Fruit fly (Drosophila melanogaster) whole organism, embryonic: ENCODE measurements around the gene Mpcp2.

Experiments used
- Abd-B ChIP-seq: fragments of 200-800 bp; sonication (Bioruptor generic); optimal IDR thresholded peaks from 2 replicates; lab custom pipeline; 2018; ENCODE audit warnings: missing biosample characterization, mild to moderate bottlenecking, missing genetic modification characterization, moderate library complexity
- CG10431 ChIP-seq: fragments of 200-800 bp; sonication (Bioruptor generic); optimal IDR thresholded peaks from 3 replicates; lab custom pipeline; 2018; ENCODE audit warnings: missing biosample characterization, mild to moderate bottlenecking, missing genetic modification characterization
- CG11085 ChIP-seq: fragments of 200-800 bp; sonication (Bioruptor generic); IDR thresholded peaks from 2 replicates; pipeline ENCODE4 v1.3.6; 2022; ENCODE audit warnings: missing biosample characterization, missing genetic modification characterization
- CG11696 ChIP-seq: fragments of 200-800 bp; sonication (Bioruptor generic); IDR thresholded peaks from 2 replicates; pipeline ENCODE4 v1.3.6; 2022; ENCODE audit warnings: missing biosample characterization, missing genetic modification characterization
- CG12155 ChIP-seq: fragments of 200-800 bp; sonication (Bioruptor generic); optimal IDR thresholded peaks from 3 replicates; lab custom pipeline; 2016; ENCODE audit warnings: missing biosample characterization, missing genetic modification characterization
- CG12219 ChIP-seq: fragments of 200-800 bp; sonication (Bioruptor generic); optimal IDR thresholded peaks from 3 replicates; lab custom pipeline; 2018; ENCODE audit warnings: missing biosample characterization, mild to moderate bottlenecking, missing genetic modification characterization
- CG12236 ChIP-seq: fragments of 200-800 bp; sonication (Bioruptor generic); optimal IDR thresholded peaks from 2 replicates; lab custom pipeline; 2016; ENCODE audit warnings: missing biosample characterization, missing genetic modification characterization
- CG14860 ChIP-seq: fragments of 200-800 bp; sonication (Bioruptor generic); IDR thresholded peaks from 3 replicates; pipeline ENCODE4 v1.3.6; 2022; ENCODE audit warnings: missing biosample characterization, missing genetic modification characterization; ENCODE audit not compliant: partially characterized antibody
- CG1602 ChIP-seq: fragments of 200-800 bp; sonication (Bioruptor generic); optimal IDR thresholded peaks from 3 replicates; lab custom pipeline; 2016; ENCODE audit warnings: missing biosample characterization, missing genetic modification characterization
- CG17186 ChIP-seq: fragments of 200-800 bp; sonication (Bioruptor generic); optimal IDR thresholded peaks from 3 replicates; lab custom pipeline; 2017; ENCODE audit warnings: missing biosample characterization, missing genetic modification reagents, missing genetic modification characterization
- CG17359 ChIP-seq: fragments of 200-800 bp; sonication (Bioruptor generic); optimal IDR thresholded peaks from 3 replicates; lab custom pipeline; 2018; ENCODE audit warnings: missing biosample characterization, mild to moderate bottlenecking, missing genetic modification characterization, moderate library complexity
- CG17361 ChIP-seq: fragments of 200-800 bp; sonication (Bioruptor generic); IDR thresholded peaks from 3 replicates; pipeline ENCODE4 v1.3.6; 2022; ENCODE audit warnings: missing biosample characterization, missing genetic modification characterization
- CG17829 ChIP-seq: fragments of 200-800 bp; optimal IDR thresholded peaks from 2 replicates; lab custom pipeline; 2019; ENCODE audit warnings: missing biosample characterization, mild to moderate bottlenecking, missing genetic modification characterization, moderate library complexity
- CG17912 ChIP-seq: fragments of 200-800 bp; sonication (Bioruptor generic); optimal IDR thresholded peaks from 2 replicates; lab custom pipeline; 2018; ENCODE audit warnings: missing biosample characterization, mild to moderate bottlenecking, missing genetic modification characterization
- CG2129 ChIP-seq: fragments of 200-800 bp; sonication (Bioruptor generic); IDR thresholded peaks from 2 replicates; pipeline ENCODE4 v1.3.6; 2022; ENCODE audit warnings: missing biosample characterization, missing genetic modification characterization; ENCODE audit not compliant: partially characterized antibody
- CG2889 ChIP-seq: fragments of 200-800 bp; sonication (Bioruptor generic); IDR thresholded peaks from 3 replicates; pipeline ENCODE4 v1.3.6; 2022; ENCODE audit warnings: missing biosample characterization, missing genetic modification characterization
- CG4404 ChIP-seq: fragments of 200-800 bp; sonication (Bioruptor generic); IDR thresholded peaks from 2 replicates; pipeline ENCODE4 v1.3.6; 2022; ENCODE audit warnings: missing biosample characterization, missing genetic modification characterization
- CG4820 ChIP-seq: fragments of 200-800 bp; sonication (Bioruptor generic); optimal IDR thresholded peaks from 3 replicates; lab custom pipeline; 2016; ENCODE audit warnings: missing biosample characterization, missing genetic modification characterization
- CG6272 ChIP-seq: fragments of 200-800 bp; sonication (Bioruptor generic); IDR thresholded peaks from 2 replicates; pipeline ENCODE4 v1.3.6; 2022; ENCODE audit warnings: missing biosample characterization, missing genetic modification characterization
- CG6689 ChIP-seq: fragments of 200-800 bp; sonication (Bioruptor generic); IDR thresholded peaks from 2 replicates; pipeline ENCODE4 v1.3.6; 2022; ENCODE audit warnings: missing biosample characterization, missing genetic modification characterization
- CG7357 ChIP-seq: fragments of 200-800 bp; sonication (Bioruptor generic); IDR thresholded peaks from 3 replicates; pipeline ENCODE4 v1.3.6; 2022; ENCODE audit warnings: missing biosample characterization, missing genetic modification characterization
- CG7987 ChIP-seq: fragments of 200-800 bp; sonication (Bioruptor generic); optimal IDR thresholded peaks from 2 replicates; lab custom pipeline; 2018; ENCODE audit warnings: missing biosample characterization, mild to moderate bottlenecking, missing genetic modification characterization, moderate library complexity
- CG8478 ChIP-seq: fragments of >200 bp; optimal IDR thresholded peaks from 2 replicates; lab custom pipeline; 2018
- D19A ChIP-seq: fragments of 200-800 bp; optimal IDR thresholded peaks from 3 replicates; lab custom pipeline; 2019; ENCODE audit warnings: missing biosample characterization, mild to moderate bottlenecking, missing genetic modification characterization, moderate library complexity
- Elba2 ChIP-seq: fragments of 200-800 bp; sonication (Bioruptor generic); optimal IDR thresholded peaks from 3 replicates; lab custom pipeline; 2016; ENCODE audit warnings: missing biosample characterization, missing genetic modification characterization
- Fer1 ChIP-seq: fragments of 200-800 bp; sonication (Bioruptor generic); optimal IDR thresholded peaks from 2 replicates; lab custom pipeline; 2017; ENCODE audit warnings: missing biosample characterization, mild to moderate bottlenecking, missing genetic modification characterization
- Fer3 ChIP-seq: fragments of 200-800 bp; sonication (Bioruptor generic); optimal IDR thresholded peaks from 2 replicates; lab custom pipeline; 2018; ENCODE audit warnings: missing biosample characterization, mild to moderate bottlenecking, missing genetic modification characterization, moderate library complexity
- HLH4C ChIP-seq: fragments of 200-800 bp; sonication (Bioruptor generic); IDR thresholded peaks from 3 replicates; pipeline ENCODE4 v1.3.6; 2022; ENCODE audit warnings: missing biosample characterization, missing genetic modification characterization; ENCODE audit not compliant: partially characterized antibody
- Hey ChIP-seq: fragments of 200-800 bp; sonication (Bioruptor generic); optimal IDR thresholded peaks from 3 replicates; lab custom pipeline; 2018; ENCODE audit warnings: missing biosample characterization, mild to moderate bottlenecking, missing genetic modification characterization
- NFAT ChIP-seq: fragments of 200-800 bp; sonication (Bioruptor generic); IDR thresholded peaks from 2 replicates; pipeline ENCODE4 v1.3.6; 2022; ENCODE audit warnings: missing biosample characterization, missing genetic modification characterization
- NK7.1 ChIP-seq: fragments of 200-800 bp; sonication (Bioruptor generic); optimal IDR thresholded peaks from 3 replicates; lab custom pipeline; 2016; ENCODE audit warnings: missing biosample characterization, missing genetic modification characterization
- NfI ChIP-seq: fragments of 200-800 bp; sonication (Bioruptor generic); optimal IDR thresholded peaks from 3 replicates; lab custom pipeline; 2018; ENCODE audit warnings: missing biosample characterization, mild to moderate bottlenecking, missing genetic modification characterization, moderate library complexity
- Ssrp ChIP-seq: fragments of 200-800 bp; sonication (Bioruptor generic); optimal IDR thresholded peaks from 2 replicates; lab custom pipeline; 2018; ENCODE audit warnings: missing biosample characterization, mild to moderate bottlenecking, missing genetic modification characterization, moderate library complexity
- Tbp ChIP-seq: fragments of >200 bp; optimal IDR thresholded peaks from 2 replicates; lab custom pipeline; 2018; ENCODE audit warnings: missing biosample characterization, missing genetic modification characterization
- ase ChIP-seq: fragments of 200-800 bp; sonication (Bioruptor generic); IDR thresholded peaks from 3 replicates; pipeline ENCODE4 v1.3.6; 2022; ENCODE audit warnings: missing biosample characterization, missing genetic modification characterization
- br ChIP-seq: fragments of >200 bp; optimal IDR thresholded peaks from 2 replicates; lab custom pipeline; 2017
- cas ChIP-seq: fragments of 200-800 bp; sonication (Bioruptor generic); IDR thresholded peaks from 2 replicates; pipeline ENCODE4 v1.3.6; 2022; ENCODE audit warnings: missing biosample characterization, missing genetic modification characterization
- chif ChIP-seq, 2 experiments: fragments of 200-800 bp; sonication (Bioruptor generic); optimal IDR thresholded peaks; 3 replicates each; lab custom pipeline; 2016; ENCODE audit warnings: missing biosample characterization in 2 of 2, missing genetic modification characterization in 2 of 2
- ci ChIP-seq: fragments of 200-800 bp; sonication (Bioruptor generic); IDR thresholded peaks from 3 replicates; pipeline ENCODE4 v1.3.6; 2022; ENCODE audit warnings: missing biosample characterization, missing genetic modification characterization
- disco-r ChIP-seq: fragments of 200-800 bp; sonication (Bioruptor generic); optimal IDR thresholded peaks from 2 replicates; lab custom pipeline; 2016; ENCODE audit warnings: missing biosample characterization, missing genetic modification characterization
- ewg ChIP-seq: fragments of 200-800 bp; sonication (Bioruptor generic); optimal IDR thresholded peaks from 3 replicates; lab custom pipeline; 2017; ENCODE audit warnings: mild to moderate bottlenecking, missing biosample characterization, missing genetic modification reagents, missing genetic modification characterization
- gem ChIP-seq: fragments of 200-800 bp; sonication (Bioruptor generic); optimal IDR thresholded peaks from 2 replicates; lab custom pipeline; 2019; ENCODE audit warnings: missing biosample characterization, mild to moderate bottlenecking, missing genetic modification characterization, moderate library complexity
- ind ChIP-seq: fragments of 200-800 bp; sonication (Bioruptor generic); optimal IDR thresholded peaks from 3 replicates; lab custom pipeline; 2016; ENCODE audit warnings: missing biosample characterization, missing genetic modification characterization
- kni ChIP-seq: fragments of 200-800 bp; sonication (Bioruptor generic); optimal IDR thresholded peaks from 3 replicates; lab custom pipeline; 2017; ENCODE audit warnings: mild to moderate bottlenecking, missing biosample characterization, missing genetic modification reagents, missing genetic modification characterization
- lmd ChIP-seq: fragments of 200-800 bp; sonication (Bioruptor generic); IDR thresholded peaks from 2 replicates; pipeline ENCODE4 v1.3.6; 2022; ENCODE audit warnings: missing biosample characterization, missing genetic modification characterization
- lov ChIP-seq, 2 experiments: fragments of 200-800 bp in 1 of 2; fragments of >200 bp in 1 of 2; sonication (Bioruptor generic) in 1 of 2; IDR thresholded peaks in 1 of 2; optimal IDR thresholded peaks in 1 of 2; 2 replicates in 1 of 2; 3 replicates in 1 of 2; pipeline versions ENCODE4 v1.3.6 to Lab custom; 2017 to 2022; ENCODE audit warnings: missing biosample characterization in 1 of 2, missing genetic modification characterization in 1 of 2
- odd ChIP-seq: fragments of 200-800 bp; sonication (Bioruptor generic); optimal IDR thresholded peaks from 2 replicates; lab custom pipeline; 2017; ENCODE audit warnings: missing biosample characterization, mild to moderate bottlenecking, missing genetic modification characterization
- p53 ChIP-seq: fragments of 200-800 bp; sonication (Bioruptor generic); optimal IDR thresholded peaks from 2 replicates; lab custom pipeline; 2016; ENCODE audit warnings: missing biosample characterization, missing genetic modification characterization
- pzg ChIP-seq: fragments of 200-800 bp; sonication (Bioruptor generic); optimal IDR thresholded peaks from 3 replicates; lab custom pipeline; 2018; ENCODE audit warnings: missing biosample characterization, mild to moderate bottlenecking, missing genetic modification characterization, moderate library complexity
- slbo ChIP-seq: fragments of 200-800 bp; sonication (Bioruptor generic); IDR thresholded peaks from 2 replicates; pipeline ENCODE4 v1.3.6; 2022; ENCODE audit warnings: missing biosample characterization, missing genetic modification characterization
- tgo ChIP-seq: fragments of 200-800 bp; sonication (Bioruptor generic); IDR thresholded peaks from 3 replicates; pipeline ENCODE4 v1.3.6; 2022; ENCODE audit warnings: missing biosample characterization, missing genetic modification characterization
- trem ChIP-seq: fragments of 200-800 bp; optimal IDR thresholded peaks from 3 replicates; lab custom pipeline; 2019; ENCODE audit warnings: missing biosample characterization, mild to moderate bottlenecking, missing genetic modification characterization, moderate library complexity

The Mpcp2 gene

DNA sequence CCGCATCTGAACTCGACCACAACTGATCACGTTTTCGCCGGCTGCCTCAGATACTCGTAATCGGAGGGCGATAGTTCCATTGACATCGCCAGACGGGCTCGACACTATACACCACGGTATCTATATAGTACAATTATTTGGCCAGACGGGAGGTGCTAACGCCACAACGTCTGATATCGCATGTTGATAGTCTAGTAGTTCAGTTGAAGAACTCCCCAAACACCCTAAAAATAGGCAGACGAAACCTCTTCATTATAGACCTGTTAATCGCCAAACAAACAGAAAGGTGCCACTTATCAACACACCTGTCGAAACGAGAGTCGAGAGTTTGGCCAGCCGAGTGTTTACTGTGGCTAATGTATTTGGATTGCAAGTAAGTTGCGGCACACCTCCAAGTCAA is 17.6 kb downstream of the Mpcp2 start (continued):
- peak; percentile 19 for TF ChIP-seq NK7.1 (GFP tag; lab: Kevin White, UChicago)
- TF ChIP-seq CG6689 (GFP tag; lab: Robert Waterston, UW): 0 out of 2 replicates have a peak, but pooled peaks have one; percentile 12
- TF ChIP-seq CG4404 (GFP tag; lab: Robert Waterston, UW): no peak
- TF ChIP-seq CG7987: peak; percentile 92
- TF ChIP-seq CG7357 (GFP tag; lab: Robert Waterston, UW): no peak
- TF ChIP-seq CG8478 (lab: Kevin White, UChicago): no peak
- no peak for TF ChIP-seq CG11085 (GFP tag; lab: Robert Waterston, UW)
- no peak for TF ChIP-seq NFAT (GFP tag; lab: Robert Waterston, UW)
- TF ChIP-seq lmd (GFP tag; lab: Robert Waterston, UW): no peak
- peak; percentile 63 for TF ChIP-seq CG12219 (GFP tag; lab: Kevin White, UChicago)
- TF ChIP-seq Elba2 (GFP tag; lab: Kevin White, UChicago): no peak
- TF ChIP-seq CG10431 (GFP tag; lab: Kevin White, UChicago): peak; percentile 69
- TF ChIP-seq p53 (GFP tag; lab: Kevin White, UChicago): no peak
- TF ChIP-seq Fer1 (GFP tag; lab: Kevin White, UChicago): peak; percentile 69
- TF ChIP-seq tgo (GFP tag; lab: Robert Waterston, UW): no peak
- TF ChIP-seq CG17829 (tag; lab: Kevin White, UChicago): no peak
- no peak for TF ChIP-seq disco-r (GFP tag; lab: Kevin White, UChicago)
- peak; percentile 58 for TF ChIP-seq Hey (tag; lab: Kevin White, UChicago)
- TF ChIP-seq CG11696 (GFP tag; lab: Robert Waterston, UW): no peak
- TF ChIP-seq gem (tag; lab: Kevin White, UChicago): peak; percentile 15
- no peak for TF ChIP-seq CG2889
- no peak for TF ChIP-seq Abd-B (GFP tag; lab: Kevin White, UChicago)
- TF ChIP-seq CG12236 (GFP tag; lab: Kevin White, UChicago): no peak
- TF ChIP-seq ci (GFP tag; lab: Robert Waterston, UW): no peak; the same call in 2 of the 3 replicates
- no peak for TF ChIP-seq CG17186 (GFP tag; lab: Kevin White, UChicago)
- TF ChIP-seq CG17912: peak; percentile 65
- no peak for TF ChIP-seq CG1602 (GFP tag; lab: Kevin White, UChicago)
- no peak for TF ChIP-seq chif (GFP tag; optimal IDR thresholded peaks at IDR 0.05; lab: Kevin White, UChicago)
- no peak for TF ChIP-seq CG6272
- TF ChIP-seq ind (GFP tag; lab: Kevin White, UChicago): no peak
- TF ChIP-seq HLH4C (GFP tag; lab: Robert Waterston, UW): no peak
- no peak for TF ChIP-seq br (lab: Kevin White, UChicago)
- no peak for TF ChIP-seq Ssrp (tag; lab: Kevin White, UChicago)
- no peak for TF ChIP-seq NfI (GFP tag; lab: Kevin White, UChicago)
- TF ChIP-seq ase (GFP tag; lab: Robert Waterston, UW): no peak
- peak; percentile 29 for TF ChIP-seq Fer3 (tag; lab: Kevin White, UChicago)
- TF ChIP-seq odd: peak; percentile 77
- peak; percentile 11 for TF ChIP-seq CG12155 (GFP tag; lab: Kevin White, UChicago)
- TF ChIP-seq CG2129 (GFP tag; lab: Robert Waterston, UW): no peak
- no peak for TF ChIP-seq CG4820 (GFP tag; lab: Kevin White, UChicago)
- no peak for TF ChIP-seq pzg
- TF ChIP-seq trem: peak; percentile 3
- no peak for TF ChIP-seq slbo (GFP tag; lab: Robert Waterston, UW)
- no peak for TF ChIP-seq Tbp (GFP tag; lab: Kevin White, UChicago)
- TF ChIP-seq cas (GFP tag; lab: Robert Waterston, UW): no peak
- peak; percentile 52 for TF ChIP-seq CG17359
- no peak for TF ChIP-seq lov (optimal IDR thresholded peaks at IDR 0.05; lab: Kevin White, UChicago)
- TF ChIP-seq lov (GFP tag; IDR thresholded peaks at IDR 0.05; lab: Robert Waterston, UW): no peak
- TF ChIP-seq ewg (GFP tag; lab: Kevin White, UChicago): no peak
- peak; percentile 88 for TF ChIP-seq kni
- peak; percentile 65 for TF ChIP-seq D19A (tag; lab: Kevin White, UChicago)
- TF ChIP-seq CG17361 (GFP tag; lab: Robert Waterston, UW): 0 out of 3 replicates have a peak, but pooled peaks have one; percentile 32
- no peak for TF ChIP-seq CG14860
